Fruit fly (Drosophila melanogaster): ENCODE results near the gene NTPase.

Gene NTPase

dm6 chr2L:2872309-2872932 lies 13.2 kb downstream of the NTPase start (continued):
- TF ChIP-seq sc (optimal IDR thresholded peaks at IDR 0.05) (no peak), sc (GFP tag; optimal IDR thresholded peaks at IDR 0.05) (no peak), CG7987 (GFP tag; optimal IDR thresholded peaks at IDR 0.05) (peak; percentile 91), CG12104 (GFP tag; optimal IDR thresholded peaks at IDR 0.05) (peak; percentile 15), Dfd (GFP tag; optimal IDR thresholded peaks at IDR 0.05) (no peak), sens (GFP tag) (peak; percentile 85), CG9437 (GFP tag; optimal IDR thresholded peaks at IDR 0.05) (peak; percentile 34), CG2889 (GFP tag; IDR thresholded peaks at IDR 0.05) (no peak), emc (GFP tag; optimal IDR thresholded peaks at IDR 0.05) (no peak), klu (GFP tag; IDR thresholded peaks at IDR 0.05) (no peak), CG2116 (GFP tag; optimal IDR thresholded peaks at IDR 0.05) (no peak), Dll (GFP tag; IDR thresholded peaks at IDR 0.05; ENCODE audit: partially characterized antibody) (no peak), prd (optimal IDR thresholded peaks at IDR 0.05) (no peak), prd (GFP tag; IDR thresholded peaks at IDR 0.05) (peak; percentile 31; the same call in 1 of the 3 replicates), ems (GFP tag; optimal IDR thresholded peaks at IDR 0.05) (peak; percentile 10), ap (GFP tag; IDR thresholded peaks at IDR 0.05) (no peak), CG4404 (GFP tag; IDR thresholded peaks at IDR 0.05) (no peak), fd3F (GFP tag; optimal IDR thresholded peaks at IDR 0.05) (peak; percentile 67), so (GFP tag; IDR thresholded peaks at IDR 0.05) (0 out of 3 replicates have a peak, but pooled peaks have one; percentile 43), CG3065 (GFP tag; optimal IDR thresholded peaks at IDR 0.05) (no peak), twi (tag; optimal IDR thresholded peaks at IDR 0.05) (peak; percentile 4), odd (GFP tag; optimal IDR thresholded peaks at IDR 0.05) (peak; percentile 16), Nf-YC (tag; optimal IDR thresholded peaks at IDR 0.05) (peak; percentile 33), Bteb2 (GFP tag; optimal IDR thresholded peaks at IDR 0.05) (no peak), sisA (GFP tag; IDR thresholded peaks at IDR 0.05) (peak; percentile 9; the same call in 1 of the 2 replicates), H2.0 (GFP tag; IDR thresholded peaks at IDR 0.05) (no peak), E2f2 (GFP tag; IDR thresholded peaks at IDR 0.05) (0 out of 2 replicates have a peak, but pooled peaks have one; percentile 9), p53 (GFP tag; optimal IDR thresholded peaks at IDR 0.05) (no peak), Fer3 (tag; optimal IDR thresholded peaks at IDR 0.05) (peak; percentile 52), CG12942 (GFP tag; optimal IDR thresholded peaks at IDR 0.05) (no peak), Taf1 (GFP tag; IDR thresholded peaks at IDR 0.05) (no peak), CG13424 (tag; optimal IDR thresholded peaks at IDR 0.05) (peak; percentile 45), CG14667 (GFP tag; IDR thresholded peaks at IDR 0.05) (peak; percentile 20; the same call in 1 of the 2 replicates), ro (GFP tag; IDR thresholded peaks at IDR 0.05) (no peak), CG5953 (GFP tag; IDR thresholded peaks at IDR 0.05) (no peak), CG7271 (tag; optimal IDR thresholded peaks at IDR 0.05) (no peak), CG34422 (GFP tag; IDR thresholded peaks at IDR 0.05) (peak; percentile 38; the same call in 1 of the 3 replicates), tgo (GFP tag; IDR thresholded peaks at IDR 0.05) (peak; percentile 26; the same call in 1 of the 3 replicates)

- TF ChIP-seq CG2199 (GFP tag; IDR thresholded peaks at IDR 0.05) (no peak), ewg (GFP tag; optimal IDR thresholded peaks at IDR 0.05) (no peak), pnt (GFP tag; optimal IDR thresholded peaks at IDR 0.05) (no peak), chinmo (GFP tag; IDR thresholded peaks at IDR 0.05; ENCODE audit: partially characterized antibody) (0 out of 4 replicates have a peak, but pooled peaks have one; percentile 66), CG33557 (GFP tag; optimal IDR thresholded peaks at IDR 0.05) (no peak), hb (GFP tag; IDR thresholded peaks at IDR 0.05; ENCODE audit: partially characterized antibody) (no peak), hkb (optimal IDR thresholded peaks at IDR 0.05) (no peak), hkb (GFP tag; IDR thresholded peaks at IDR 0.05) (no peak), Kr (GFP tag; optimal IDR thresholded peaks at IDR 0.05) (no peak), slou (GFP tag; optimal IDR thresholded peaks at IDR 0.05) (no peak), dati (GFP tag; IDR thresholded peaks at IDR 0.05) (no peak), gsb-n (tag; optimal IDR thresholded peaks at IDR 0.05) (no peak), slbo (GFP tag; IDR thresholded peaks at IDR 0.05) (no peak), sug (tag; optimal IDR thresholded peaks at IDR 0.05) (no peak), B-H2 (GFP tag; optimal IDR thresholded peaks at IDR 0.05) (no peak)
Measured at dm6 chr2L:2869008-2869702, 16.5 kb downstream of the NTPase start, which contains the start of gene CG8813. Gene CG8813 (plus strand): TSS chr2L:2869652.

Measured in whole organism, embryonic.